Worm (Caenorhabditis elegans) whole organism, midembryonic: Measurements from ENCODE around the gene col-88.

Experiments
- T22C8.4 ChIP-seq: fragments of 200-800 bp; sonication (Bioruptor generic); IDR thresholded peaks from 2 replicates; pipeline ENCODE4 v1.3.6; 2022; ENCODE audit warnings: missing genetic modification characterization, missing compliant biosample characterization
- cog-1 ChIP-seq: sonication (generic microtip); optimal IDR thresholded peaks from 2 replicates; lab custom pipeline; 2016; ENCODE audit warnings: missing genetic modification characterization, missing compliant biosample characterization
- flt-1 ChIP-seq: fragments of 200-800 bp; sonication (Bioruptor generic); IDR thresholded peaks from 2 replicates; pipeline ENCODE4 v1.3.6; 2022; ENCODE audit warnings: missing genetic modification characterization, missing compliant biosample characterization
- klf-2 ChIP-seq: fragments of 200-800 bp; sonication (Bioruptor generic); conservative IDR thresholded peaks from 2 replicates; pipeline ENCODE4 v1.3.6; 2022; ENCODE audit warnings: missing genetic modification reagents, missing genetic modification characterization, missing compliant biosample characterization
- med-1 ChIP-seq: sonication (generic microtip); optimal IDR thresholded peaks from 2 replicates; lab custom pipeline; 2017; ENCODE audit warnings: missing genetic modification characterization, mild to moderate bottlenecking, missing compliant biosample characterization, antibody characterized with exemption, missing genetic modification reagents; ENCODE audit not compliant: insufficient read depth
- ref-1 ChIP-seq: fragments of 200-800 bp; sonication (Bioruptor generic); conservative IDR thresholded peaks from 2 replicates; pipeline ENCODE4 v1.3.6; 2022; ENCODE audit warnings: missing genetic modification reagents, missing genetic modification characterization, missing compliant biosample characterization
- tab-1 ChIP-seq: fragments of 200-800 bp; sonication (Bioruptor generic); IDR thresholded peaks from 2 replicates; pipeline ENCODE4 v1.3.6; 2022; ENCODE audit warnings: missing genetic modification characterization, missing compliant biosample characterization
- ztf-23 ChIP-seq: fragments of 200-800 bp; sonication (Bioruptor generic); IDR thresholded peaks from 2 replicates; pipeline ENCODE4 v1.3.6; 2022; ENCODE audit warnings: missing genetic modification reagents, missing genetic modification characterization, missing compliant biosample characterization
- ztf-29 ChIP-seq: fragments of 200-800 bp; sonication (Bioruptor generic); IDR thresholded peaks from 2 replicates; pipeline ENCODE4 v1.3.6; 2022; ENCODE audit warnings: missing genetic modification reagents, missing genetic modification characterization, missing compliant biosample characterization

col-88 gene

DNA sequence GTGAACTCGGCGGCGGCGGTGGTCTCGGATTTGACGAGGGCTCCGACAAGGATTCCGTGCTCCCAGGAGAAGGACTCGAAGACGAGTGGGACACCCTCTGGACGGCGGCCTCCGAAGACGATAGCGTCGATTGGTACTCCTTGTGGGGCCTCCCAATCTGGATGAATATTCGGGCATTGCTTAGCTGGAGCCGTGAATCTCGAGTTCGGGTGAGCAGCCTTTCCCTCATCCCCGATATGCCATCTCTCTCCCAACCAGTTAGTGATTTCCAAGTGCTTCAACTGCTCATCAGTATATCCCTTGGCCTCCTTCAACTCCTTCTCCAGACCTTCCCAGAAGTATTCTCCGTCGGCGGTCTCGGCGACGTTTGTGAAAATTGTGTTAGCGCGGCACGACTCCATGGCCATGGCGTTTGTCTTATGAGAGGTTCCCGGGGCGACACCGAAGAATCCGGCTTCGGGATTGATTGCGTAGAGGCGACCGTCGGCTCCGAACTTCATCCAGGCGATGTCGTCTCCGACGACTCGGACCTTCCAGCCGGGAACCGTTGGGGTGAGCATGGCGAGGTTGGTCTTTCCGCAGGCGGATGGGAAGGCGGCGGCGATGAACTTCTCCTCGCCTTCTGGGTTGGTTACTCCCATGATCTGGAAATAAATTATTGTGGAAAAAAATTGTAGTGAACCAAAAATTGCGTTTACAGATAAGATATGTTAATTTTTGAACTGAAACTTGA is 22.9 kb downstream of the col-88 start:
- TF ChIP-seq ref-1 (GFP tag; lab: Robert Waterston, UW): no peak
- TF ChIP-seq ztf-29 (GFP tag; lab: Robert Waterston, UW): no peak
- no peak for TF ChIP-seq klf-2 (GFP tag; lab: Robert Waterston, UW)
- TF ChIP-seq T22C8.4 (GFP tag; lab: Robert Waterston, UW): no peak
- no peak for TF ChIP-seq cog-1 (tag; lab: Kevin White, UChicago)
- TF ChIP-seq flt-1: no peak
- TF ChIP-seq med-1 (GFP tag; lab: Kevin White, UChicago): no peak
- no peak for TF ChIP-seq ztf-23 (GFP tag; lab: Robert Waterston, UW)
- no peak for TF ChIP-seq tab-1 (GFP tag; lab: Robert Waterston, UW)

DNA sequence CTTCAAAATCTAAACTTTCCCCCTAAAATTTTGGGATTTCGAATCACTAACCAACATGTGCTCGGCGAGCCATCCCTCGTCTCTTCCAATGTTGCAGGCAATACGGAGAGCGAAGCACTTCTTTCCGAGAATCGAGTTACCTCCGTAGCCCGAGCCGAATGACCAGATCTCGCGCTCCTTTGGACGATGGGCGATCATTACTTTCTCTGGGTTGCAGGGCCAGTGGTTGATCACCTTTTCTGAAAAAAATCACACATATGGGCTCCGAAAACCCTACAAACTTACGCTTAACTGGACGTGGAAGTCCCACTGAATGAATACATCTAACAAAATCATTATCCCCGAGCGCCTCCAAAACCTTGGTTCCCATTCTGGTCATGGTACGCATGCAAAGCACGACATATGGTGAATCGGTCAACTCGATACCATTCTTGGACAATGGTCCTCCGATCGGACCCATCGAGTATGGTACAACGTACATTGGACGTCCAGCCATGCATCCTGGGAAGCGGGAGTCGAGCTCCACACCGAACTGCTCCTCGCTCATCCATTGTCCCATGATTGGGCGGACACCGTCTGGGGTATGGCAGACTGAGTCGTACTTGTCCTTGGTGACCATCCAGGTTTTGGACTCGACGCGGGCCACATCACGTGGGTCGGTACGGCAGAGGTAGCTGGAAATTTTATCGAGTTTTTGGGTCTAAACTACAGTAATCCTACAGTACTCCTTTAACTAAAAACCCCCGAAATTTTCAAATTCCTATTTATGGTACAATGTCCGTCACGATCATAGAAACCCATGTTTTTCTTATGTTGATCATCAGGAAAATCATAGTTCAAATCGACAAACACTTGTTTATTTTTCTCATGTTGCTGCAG is 24.1 kb downstream of the col-88 start:
- no peak for TF ChIP-seq tab-1 (GFP tag; lab: Robert Waterston, UW)
- no peak for TF ChIP-seq med-1 (GFP tag; lab: Kevin White, UChicago)
- no peak for TF ChIP-seq ztf-29 (GFP tag; lab: Robert Waterston, UW)
- TF ChIP-seq T22C8.4 (GFP tag; lab: Robert Waterston, UW): no peak
- no peak for TF ChIP-seq cog-1 (tag; lab: Kevin White, UChicago)
- no peak for TF ChIP-seq ref-1 (GFP tag; lab: Robert Waterston, UW)
- TF ChIP-seq klf-2 (GFP tag; lab: Robert Waterston, UW): no peak
- TF ChIP-seq flt-1: no peak
- no peak for TF ChIP-seq ztf-23 (GFP tag; lab: Robert Waterston, UW)

DNA sequence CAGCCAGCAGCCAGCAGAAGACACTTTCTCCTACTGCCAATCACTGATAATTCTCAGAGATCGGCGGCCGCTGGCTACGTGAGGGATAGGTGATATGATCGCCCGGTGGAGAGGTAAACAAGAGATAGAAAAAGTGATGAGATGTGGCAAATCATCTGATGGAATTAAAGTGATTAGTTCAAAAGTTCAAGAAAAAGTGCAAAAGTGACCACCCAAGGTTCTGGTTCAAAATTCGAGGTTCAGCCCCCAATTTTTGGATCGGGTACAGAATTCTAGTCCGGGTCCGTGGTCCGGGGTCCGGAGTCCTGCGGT is 24.7 kb downstream of the col-88 start:
- no peak for TF ChIP-seq ref-1 (GFP tag; lab: Robert Waterston, UW)
- TF ChIP-seq tab-1 (GFP tag; lab: Robert Waterston, UW): no peak
- TF ChIP-seq klf-2 (GFP tag; lab: Robert Waterston, UW): no peak
- no peak for TF ChIP-seq flt-1
- no peak for TF ChIP-seq cog-1 (tag; lab: Kevin White, UChicago)

DNA sequence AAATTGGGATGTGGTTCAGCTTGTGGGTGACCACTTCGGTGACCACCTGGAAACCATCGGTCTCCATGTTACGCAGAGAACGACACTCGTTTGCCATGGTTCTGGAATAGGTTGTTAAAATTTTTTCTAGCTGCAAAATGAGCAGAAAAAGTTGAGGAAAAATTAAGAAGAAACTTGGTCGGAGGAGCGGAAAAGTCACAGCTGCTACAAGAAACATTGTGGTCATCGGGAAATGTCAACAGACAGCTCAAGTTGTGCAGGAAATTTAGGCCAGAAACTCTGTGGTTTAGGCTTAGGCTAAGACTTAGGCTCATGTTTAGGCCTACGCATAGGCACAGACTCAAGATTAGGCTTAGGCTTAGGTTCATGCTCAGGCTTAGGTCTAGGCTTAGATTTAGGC is 25.3 kb downstream of the col-88 start, which contains the start of gene pck-1:
Gene pck-1 (minus strand): TSS at position 101 of the 400 bp plus-strand sequence.
- TF ChIP-seq ztf-23 (GFP tag; lab: Robert Waterston, UW) (no peak), ref-1 (GFP tag; lab: Robert Waterston, UW) (no peak), T22C8.4 (GFP tag; lab: Robert Waterston, UW) (no peak)

DNA sequence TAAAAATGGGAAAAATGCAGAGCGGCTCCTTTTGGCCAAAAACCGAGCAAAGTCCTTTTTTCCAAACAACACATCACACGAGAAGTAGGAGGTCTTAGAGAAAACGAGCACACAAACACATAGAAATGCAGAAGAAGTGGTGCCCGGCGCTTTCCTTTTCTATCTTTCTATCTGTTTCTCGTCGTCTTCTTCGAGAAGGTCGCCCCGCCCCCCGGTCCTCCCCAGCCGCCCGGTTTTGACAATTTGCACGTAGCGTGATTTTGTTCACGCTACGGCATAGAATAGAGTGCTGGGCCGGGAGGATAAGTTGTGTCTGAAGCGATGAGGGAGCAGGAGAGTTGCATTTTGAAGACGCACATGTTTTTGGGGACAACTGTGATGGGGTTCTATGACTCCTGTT is 26.2 kb downstream of the col-88 start:
- no peak for TF ChIP-seq med-1 (GFP tag; lab: Kevin White, UChicago)
- no peak for TF ChIP-seq T22C8.4 (GFP tag; lab: Robert Waterston, UW)
- TF ChIP-seq ref-1 (GFP tag; lab: Robert Waterston, UW): no peak
- TF ChIP-seq flt-1: no peak
- TF ChIP-seq ztf-23 (GFP tag; lab: Robert Waterston, UW): no peak
- no peak for TF ChIP-seq cog-1 (tag; lab: Kevin White, UChicago)
- no peak for TF ChIP-seq klf-2 (GFP tag; lab: Robert Waterston, UW)

DNA sequence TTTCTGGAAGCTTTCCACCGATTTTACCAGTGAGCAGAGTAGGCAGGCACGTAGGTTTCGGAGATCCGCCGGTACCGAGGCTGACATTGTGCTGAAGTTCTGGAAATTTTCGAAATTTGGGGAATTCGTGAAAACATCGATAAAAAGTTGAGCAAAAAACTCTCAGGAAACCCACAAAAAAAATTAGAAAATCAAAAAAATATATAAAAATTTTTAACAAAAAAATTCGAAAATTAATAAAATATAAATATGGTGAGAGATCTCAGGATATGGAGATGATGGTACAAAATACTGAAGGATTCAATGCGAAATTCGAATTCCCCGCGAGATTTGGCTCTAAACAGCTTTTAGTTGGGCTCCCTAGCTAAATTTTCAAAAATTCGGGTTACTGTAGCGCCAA is 28.8 kb downstream of the col-88 start, which contains the start of gene spt-4:
Gene spt-4 (minus strand): TSS at position 101 of the 400 bp plus-strand sequence.
- no peak for TF ChIP-seq ref-1 (GFP tag; lab: Robert Waterston, UW)
- TF ChIP-seq T22C8.4 (GFP tag; lab: Robert Waterston, UW): no peak
- no peak for TF ChIP-seq med-1 (GFP tag; lab: Kevin White, UChicago)
- no peak for TF ChIP-seq ztf-29 (GFP tag; lab: Robert Waterston, UW)
- TF ChIP-seq cog-1 (tag; lab: Kevin White, UChicago): no peak
- TF ChIP-seq flt-1: no peak
- no peak for TF ChIP-seq klf-2 (GFP tag; lab: Robert Waterston, UW)
- no peak for TF ChIP-seq tab-1 (GFP tag; lab: Robert Waterston, UW)
- TF ChIP-seq ztf-23 (GFP tag; lab: Robert Waterston, UW): no peak

DNA sequence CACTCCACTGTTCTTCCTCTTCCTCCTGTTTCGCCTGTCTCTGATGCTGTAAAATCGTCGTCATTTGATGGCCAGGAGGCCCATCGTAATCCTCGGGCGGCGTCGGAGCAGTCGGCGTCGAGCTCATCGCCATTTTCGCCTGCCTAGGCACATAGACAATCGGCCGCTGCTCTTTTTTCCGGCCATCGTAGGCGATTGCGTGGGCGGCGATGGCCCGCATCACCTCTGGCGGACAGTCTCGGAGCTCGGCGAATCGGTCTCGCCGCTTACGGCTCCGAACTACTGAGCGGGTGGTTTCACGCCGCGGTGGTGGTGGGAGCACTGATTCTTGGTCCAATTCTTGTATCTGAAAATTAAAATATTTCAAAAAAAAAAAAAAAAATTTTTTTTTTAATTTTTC is 31.2 kb downstream of the col-88 start:
- TF ChIP-seq T22C8.4 (GFP tag; lab: Robert Waterston, UW) (no peak), ref-1 (GFP tag; lab: Robert Waterston, UW) (no peak), ztf-23 (GFP tag; lab: Robert Waterston, UW) (no peak), flt-1 (no peak), klf-2 (GFP tag; lab: Robert Waterston, UW) (no peak), med-1 (GFP tag; lab: Kevin White, UChicago) (no peak), ztf-29 (GFP tag; lab: Robert Waterston, UW) (no peak), tab-1 (GFP tag; lab: Robert Waterston, UW) (no peak), cog-1 (tag; lab: Kevin White, UChicago) (no peak)

DNA sequence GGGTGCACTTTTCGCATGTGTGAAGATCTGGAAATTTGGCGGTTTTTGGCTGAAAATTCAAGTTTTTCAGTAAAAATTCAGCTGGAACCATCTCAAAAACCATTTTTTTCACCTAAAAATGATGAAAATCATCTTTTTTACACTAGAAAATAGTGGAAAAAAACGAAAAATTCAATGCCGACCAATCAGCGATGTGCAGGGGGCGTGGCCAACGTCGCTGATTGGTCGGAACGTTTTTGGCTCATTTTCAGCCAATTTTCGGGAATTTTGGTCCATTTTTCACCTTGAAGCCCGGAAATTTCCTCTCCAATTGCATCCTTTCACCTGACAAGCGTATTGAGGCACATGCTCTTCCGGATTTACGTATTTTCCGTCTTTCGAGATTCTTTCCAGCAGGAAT is 43.5 kb downstream of the col-88 start:
- TF ChIP-seq ref-1 (GFP tag; lab: Robert Waterston, UW): no peak
- no peak for TF ChIP-seq ztf-29 (GFP tag; lab: Robert Waterston, UW)
- no peak for TF ChIP-seq tab-1 (GFP tag; lab: Robert Waterston, UW)
- no peak for TF ChIP-seq cog-1 (tag; lab: Kevin White, UChicago)
- no peak for TF ChIP-seq ztf-23 (GFP tag; lab: Robert Waterston, UW)
- no peak for TF ChIP-seq T22C8.4 (GFP tag; lab: Robert Waterston, UW)
- TF ChIP-seq med-1 (GFP tag; lab: Kevin White, UChicago): no peak
- no peak for TF ChIP-seq klf-2 (GFP tag; lab: Robert Waterston, UW)
- no peak for TF ChIP-seq flt-1

DNA sequence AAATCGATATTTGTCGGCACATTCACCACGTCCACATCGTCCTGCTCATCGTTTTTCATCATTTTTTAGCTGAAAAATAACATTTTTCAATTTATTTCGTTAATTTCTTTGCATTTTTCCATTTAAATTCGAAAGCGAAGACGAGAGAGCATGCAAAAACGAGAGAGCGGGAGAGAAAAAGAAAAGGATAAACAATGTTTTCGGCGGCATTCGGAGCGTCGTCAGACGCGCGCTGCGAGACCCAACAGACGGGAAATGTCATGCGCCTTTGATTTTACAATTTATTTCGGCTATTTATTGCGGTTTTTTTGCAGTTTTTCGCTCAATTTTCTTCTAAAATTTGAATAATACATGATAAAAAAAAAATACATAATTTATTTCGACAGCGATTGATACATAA is 45.5 kb downstream of the col-88 start, which contains the start of gene attf-3:
Gene attf-3 (minus strand): TSS at position 69 of the 400 bp plus-strand sequence.
- TF ChIP-seq tab-1 (GFP tag; lab: Robert Waterston, UW) (no peak), cog-1 (tag; lab: Kevin White, UChicago) (peak; percentile 61)
